Worm (Caenorhabditis elegans) whole organism, midembryonic: ENCODE results near the gene F36D4.4.

Source experiments
- T22C8.4 ChIP-seq: fragments of 200-800 bp; sonication (Bioruptor generic); IDR thresholded peaks from 2 replicates; pipeline ENCODE4 v1.3.6; 2022; ENCODE audit warnings: missing genetic modification characterization, missing compliant biosample characterization
- cog-1 ChIP-seq: sonication (generic microtip); optimal IDR thresholded peaks from 2 replicates; lab custom pipeline; 2016; ENCODE audit warnings: missing genetic modification characterization, missing compliant biosample characterization
- flt-1 ChIP-seq: fragments of 200-800 bp; sonication (Bioruptor generic); IDR thresholded peaks from 2 replicates; pipeline ENCODE4 v1.3.6; 2022; ENCODE audit warnings: missing genetic modification characterization, missing compliant biosample characterization
- klf-2 ChIP-seq: fragments of 200-800 bp; sonication (Bioruptor generic); conservative IDR thresholded peaks from 2 replicates; pipeline ENCODE4 v1.3.6; 2022; ENCODE audit warnings: missing genetic modification reagents, missing genetic modification characterization, missing compliant biosample characterization
- med-1 ChIP-seq: sonication (generic microtip); optimal IDR thresholded peaks from 2 replicates; lab custom pipeline; 2017; ENCODE audit warnings: missing genetic modification characterization, mild to moderate bottlenecking, missing compliant biosample characterization, antibody characterized with exemption, missing genetic modification reagents; ENCODE audit not compliant: insufficient read depth
- ref-1 ChIP-seq: fragments of 200-800 bp; sonication (Bioruptor generic); conservative IDR thresholded peaks from 2 replicates; pipeline ENCODE4 v1.3.6; 2022; ENCODE audit warnings: missing genetic modification reagents, missing genetic modification characterization, missing compliant biosample characterization
- tab-1 ChIP-seq: fragments of 200-800 bp; sonication (Bioruptor generic); IDR thresholded peaks from 2 replicates; pipeline ENCODE4 v1.3.6; 2022; ENCODE audit warnings: missing genetic modification characterization, missing compliant biosample characterization
- ztf-23 ChIP-seq: fragments of 200-800 bp; sonication (Bioruptor generic); IDR thresholded peaks from 2 replicates; pipeline ENCODE4 v1.3.6; 2022; ENCODE audit warnings: missing genetic modification reagents, missing genetic modification characterization, missing compliant biosample characterization
- ztf-29 ChIP-seq: fragments of 200-800 bp; sonication (Bioruptor generic); IDR thresholded peaks from 2 replicates; pipeline ENCODE4 v1.3.6; 2022; ENCODE audit warnings: missing genetic modification reagents, missing genetic modification characterization, missing compliant biosample characterization

F36D4.4 gene

ce11 chrV:9441046-9441445 lies 26.6 kb upstream of the F36D4.4 start:
- TF ChIP-seq T22C8.4 (no peak), med-1 (GFP tag; lab: Kevin White, UChicago) (no peak), klf-2 (GFP tag; lab: Robert Waterston, UW) (no peak), cog-1 (tag; lab: Kevin White, UChicago) (no peak), flt-1 (GFP tag; lab: Robert Waterston, UW) (no peak), ztf-23 (no peak), ztf-29 (GFP tag; lab: Robert Waterston, UW) (no peak), ref-1 (GFP tag; lab: Robert Waterston, UW) (no peak), tab-1 (GFP tag; lab: Robert Waterston, UW) (no peak)

- TF ChIP-seq ztf-29 (GFP tag; lab: Robert Waterston, UW), result no peak
- no peak for TF ChIP-seq med-1 (GFP tag; lab: Kevin White, UChicago)
- TF ChIP-seq cog-1 (tag; lab: Kevin White, UChicago), result no peak
- no peak for TF ChIP-seq klf-2 (GFP tag; lab: Robert Waterston, UW)
- no peak for TF ChIP-seq ref-1 (GFP tag; lab: Robert Waterston, UW)
- no peak for TF ChIP-seq ztf-23
- TF ChIP-seq flt-1 (GFP tag; lab: Robert Waterston, UW), result no peak
- no peak for TF ChIP-seq tab-1 (GFP tag; lab: Robert Waterston, UW)
- TF ChIP-seq T22C8.4, result no peak
Observed at ce11 chrV:9440003-9440319, 25.5 kb upstream of the F36D4.4 start.

ce11 chrV:9439315-9440002 lies 25.0 kb upstream of the F36D4.4 start, which contains the start of gene Y54B9A.1:
Gene Y54B9A.1, minus strand, starts transcription at chrV:9439549.
- TF ChIP-seq ztf-23 (peak; percentile 52; the same call in 1 of the 2 replicates), flt-1 (GFP tag; lab: Robert Waterston, UW) (peak; percentile 55; the same call in 1 of the 2 replicates)

- TF ChIP-seq T22C8.4, result no peak
- TF ChIP-seq flt-1 (GFP tag; lab: Robert Waterston, UW), result no peak
- no peak for TF ChIP-seq ztf-23
- no peak for TF ChIP-seq ref-1 (GFP tag; lab: Robert Waterston, UW)
- TF ChIP-seq tab-1 (GFP tag; lab: Robert Waterston, UW), result no peak
- TF ChIP-seq cog-1 (tag; lab: Kevin White, UChicago), result no peak
- TF ChIP-seq klf-2 (GFP tag; lab: Robert Waterston, UW), result no peak
- TF ChIP-seq ztf-29 (GFP tag; lab: Robert Waterston, UW), result no peak
- no peak for TF ChIP-seq med-1 (GFP tag; lab: Kevin White, UChicago)
Observed at ce11 chrV:9427075-9427474, 12.7 kb upstream of the F36D4.4 start, which contains the start of gene F36D4.6. Gene F36D4.6, minus strand, starts transcription at chrV:9427175.

- TF ChIP-seq flt-1 (GFP tag; lab: Robert Waterston, UW), result no peak
- TF ChIP-seq T22C8.4, result no peak
- no peak for TF ChIP-seq klf-2 (GFP tag; lab: Robert Waterston, UW)
- no peak for TF ChIP-seq ztf-29 (GFP tag; lab: Robert Waterston, UW)
- no peak for TF ChIP-seq med-1 (GFP tag; lab: Kevin White, UChicago)
- no peak for TF ChIP-seq ref-1 (GFP tag; lab: Robert Waterston, UW)
- TF ChIP-seq ztf-23, result no peak
- TF ChIP-seq cog-1 (tag; lab: Kevin White, UChicago), result no peak
- TF ChIP-seq tab-1 (GFP tag; lab: Robert Waterston, UW), result no peak
Observed at ce11 chrV:9425593-9425992, 11.2 kb upstream of the F36D4.4 start, which contains the start of gene F36D4.5. Gene F36D4.5, minus strand, starts transcription at chrV:9425817.

- TF ChIP-seq klf-2 (GFP tag; lab: Robert Waterston, UW), result no peak
- TF ChIP-seq cog-1 (tag; lab: Kevin White, UChicago), result peak; percentile 42
Observed at ce11 chrV:9424514-9424913, 10.1 kb upstream of the F36D4.4 start.

- no peak for TF ChIP-seq tab-1 (GFP tag; lab: Robert Waterston, UW)
- TF ChIP-seq med-1 (GFP tag; lab: Kevin White, UChicago), result no peak
- no peak for TF ChIP-seq T22C8.4
- no peak for TF ChIP-seq flt-1 (GFP tag; lab: Robert Waterston, UW)
Observed at ce11 chrV:9423539-9423938, 9.1 kb upstream of the F36D4.4 start.

ce11 chrV:9422745-9423144 lies 8.3 kb upstream of the F36D4.4 start:
- no peak for TF ChIP-seq cog-1 (tag; lab: Kevin White, UChicago)
- 0 out of 2 replicates have a peak, but pooled peaks have one; percentile 51 for TF ChIP-seq ztf-29 (GFP tag; lab: Robert Waterston, UW)
- no peak for TF ChIP-seq ref-1 (GFP tag; lab: Robert Waterston, UW)
- TF ChIP-seq med-1 (GFP tag; lab: Kevin White, UChicago), result no peak
- TF ChIP-seq ztf-23, result no peak
- TF ChIP-seq T22C8.4, result no peak
- TF ChIP-seq klf-2 (GFP tag; lab: Robert Waterston, UW), result 0 out of 2 replicates have a peak, but pooled peaks have one; percentile 41

- TF ChIP-seq tab-1 (GFP tag; lab: Robert Waterston, UW) (no peak), ztf-29 (GFP tag; lab: Robert Waterston, UW) (no peak), T22C8.4 (no peak), med-1 (GFP tag; lab: Kevin White, UChicago) (no peak), cog-1 (tag; lab: Kevin White, UChicago) (no peak), flt-1 (GFP tag; lab: Robert Waterston, UW) (no peak), ref-1 (GFP tag; lab: Robert Waterston, UW) (no peak), ztf-23 (no peak), klf-2 (GFP tag; lab: Robert Waterston, UW) (no peak)
Observed at ce11 chrV:9416624-9417023, 2.2 kb upstream of the F36D4.4 start, which contains the start of gene F36D4.1. Gene F36D4.1, plus strand, starts transcription at chrV:9416924.

ce11 chrV:9408869-9409268 lies 5.5 kb downstream of the F36D4.4 start:
- TF ChIP-seq ztf-23 (no peak), cog-1 (tag; lab: Kevin White, UChicago) (no peak), ztf-29 (GFP tag; lab: Robert Waterston, UW) (no peak), tab-1 (GFP tag; lab: Robert Waterston, UW) (no peak), klf-2 (GFP tag; lab: Robert Waterston, UW) (no peak), T22C8.4 (no peak), med-1 (GFP tag; lab: Kevin White, UChicago) (no peak), flt-1 (GFP tag; lab: Robert Waterston, UW) (no peak), ref-1 (GFP tag; lab: Robert Waterston, UW) (no peak)
